Fruit fly (Drosophila melanogaster): ENCODE results near the gene pdm2.

The pdm2 gene

dm6 chr2L:12656865-12657264 lies at the start of gene pdm2:
Gene pdm2 (plus strand): TSS chr2L:12657165.
- TF ChIP-seq noc (tag; optimal IDR thresholded peaks at IDR 0.05), result no peak

dm6 chr2L:12608790-12609189 lies 48.2 kb upstream of the pdm2 start:
- TF ChIP-seq noc (tag; optimal IDR thresholded peaks at IDR 0.05), result no peak

- no peak for TF ChIP-seq noc (tag; optimal IDR thresholded peaks at IDR 0.05)
Measured at dm6 chr2L:12609855-12610436, 47.0 kb upstream of the pdm2 start.

dm6 chr2L:12611690-12612089 lies 45.3 kb upstream of the pdm2 start:
- TF ChIP-seq noc (tag; optimal IDR thresholded peaks at IDR 0.05), result no peak

dm6 chr2L:12612991-12613390 lies 44.0 kb upstream of the pdm2 start:
- no peak for TF ChIP-seq noc (tag; optimal IDR thresholded peaks at IDR 0.05)

dm6 chr2L:12615940-12616450 lies 41.0 kb upstream of the pdm2 start:
- no peak for TF ChIP-seq noc (tag; optimal IDR thresholded peaks at IDR 0.05)

dm6 chr2L:12616748-12617147 lies 40.2 kb upstream of the pdm2 start:
- TF ChIP-seq noc (tag; optimal IDR thresholded peaks at IDR 0.05), result no peak

- TF ChIP-seq noc (tag; optimal IDR thresholded peaks at IDR 0.05), result no peak
Measured at dm6 chr2L:12618016-12618675, 38.8 kb upstream of the pdm2 start.

dm6 chr2L:12623099-12623498 lies 33.9 kb upstream of the pdm2 start:
- no peak for TF ChIP-seq noc (tag; optimal IDR thresholded peaks at IDR 0.05)

dm6 chr2L:12633125-12633524 lies 23.8 kb upstream of the pdm2 start:
- TF ChIP-seq noc (tag; optimal IDR thresholded peaks at IDR 0.05), result no peak

dm6 chr2L:12641534-12641933 lies 15.4 kb upstream of the pdm2 start:
- peak; percentile 37 for TF ChIP-seq noc (tag; optimal IDR thresholded peaks at IDR 0.05)

dm6 chr2L:12644301-12644700 lies 12.7 kb upstream of the pdm2 start:
- peak; percentile 49 for TF ChIP-seq noc (tag; optimal IDR thresholded peaks at IDR 0.05)

dm6 chr2L:12646256-12646655 lies 10.7 kb upstream of the pdm2 start, which contains the start of gene Ref2:
Gene Ref2 (minus strand): TSS chr2L:12646356.
- no peak for TF ChIP-seq noc (tag; optimal IDR thresholded peaks at IDR 0.05)

- no peak for TF ChIP-seq noc (tag; optimal IDR thresholded peaks at IDR 0.05)
Measured at dm6 chr2L:12651040-12651439, 5.9 kb upstream of the pdm2 start.

- no peak for TF ChIP-seq noc (tag; optimal IDR thresholded peaks at IDR 0.05)
Measured at dm6 chr2L:12655731-12656326, 1.1 kb upstream of the pdm2 start.

- no peak for TF ChIP-seq noc (tag; optimal IDR thresholded peaks at IDR 0.05)
Measured at dm6 chr2L:12657337-12657736, 372 bp downstream of the pdm2 start.

dm6 chr2L:12666002-12666576 lies 9.1 kb downstream of the pdm2 start:
- no peak for TF ChIP-seq noc (tag; optimal IDR thresholded peaks at IDR 0.05)

Measured in whole organism, larva.